Worm (Caenorhabditis elegans) whole organism, L1 larva: ENCODE results near the gene C18D11.7.

ENCODE experiments used
- C16A3.4 ChIP-seq: fragments of 150-350 bp; optimal IDR thresholded peaks from 2 replicates; lab custom pipeline; 2014; ENCODE audit warnings: missing biosample characterization, missing genetic modification characterization
- F16B12.6 ChIP-seq: fragments of 150-350 bp; optimal IDR thresholded peaks from 2 replicates; lab custom pipeline; 2014; ENCODE audit warnings: missing biosample characterization, missing genetic modification characterization
- aly-2 ChIP-seq: fragments of 150-350 bp; optimal IDR thresholded peaks from 2 replicates; lab custom pipeline; 2014; ENCODE audit warnings: missing biosample characterization, missing genetic modification characterization
- ceh-8 ChIP-seq: fragments of 200-800 bp; sonication (Bioruptor generic); optimal IDR thresholded peaks from 2 replicates; lab custom pipeline; 2018; ENCODE audit warnings: mild to moderate bottlenecking, missing genetic modification characterization, moderate library complexity, missing compliant biosample characterization
- ceh-82 ChIP-seq, 3 experiments: fragments of 150-350 bp in 1 of 3; sonication (generic microtip) in 2 of 3; optimal IDR thresholded peaks; 2 replicates each; lab custom pipeline; 2014 to 2017; ENCODE audit warnings: missing biosample characterization in 3 of 3, missing genetic modification characterization in 3 of 3
- ceh-88 ChIP-seq: fragments of 200-800 bp; sonication (Bioruptor generic); IDR thresholded peaks from 2 replicates; pipeline ENCODE4 v1.3.6; 2022; ENCODE audit warnings: missing genetic modification characterization, missing compliant biosample characterization
- dpl-1 ChIP-seq, 3 experiments: fragments of 150-350 bp in 2 of 3; sonication (generic microtip) in 1 of 3; optimal IDR thresholded peaks; 2 replicates each; lab custom pipeline; 2014 to 2017; ENCODE audit warnings: missing biosample characterization in 3 of 3, missing genetic modification characterization in 3 of 3, missing genetic modification reagents in 3 of 3
- dsc-1 ChIP-seq: sonication (generic microtip); optimal IDR thresholded peaks from 2 replicates; lab custom pipeline; 2016; ENCODE audit warnings: mild to moderate bottlenecking, missing genetic modification characterization, missing compliant biosample characterization
- efl-1 ChIP-seq, 4 experiments: fragments of 150-350 bp; optimal IDR thresholded peaks in 3 of 4; peaks in 1 of 4; 1 replicate in 1 of 4; 2 replicates in 3 of 4; lab custom pipeline; 2014; ENCODE audit warnings: missing biosample characterization in 2 of 4, missing genetic modification characterization in 2 of 4, missing genetic modification reagents in 2 of 4
- elt-3 ChIP-seq, 6 experiments: fragments of 150-350 bp in 1 of 6; sonication (generic microtip); optimal IDR thresholded peaks; 2 replicates each; lab custom pipeline; 2017 to 2018; ENCODE audit warnings: missing biosample characterization in 6 of 6, missing genetic modification characterization in 6 of 6, inconsistent platforms in 1 of 6
- fkh-10 ChIP-seq: sonication (generic microtip); optimal IDR thresholded peaks from 2 replicates; lab custom pipeline; 2017; ENCODE audit warnings: missing biosample characterization, missing genetic modification reagents, missing genetic modification characterization
- fkh-8 ChIP-seq: sonication (generic microtip); optimal IDR thresholded peaks from 2 replicates; lab custom pipeline; 2016; ENCODE audit warnings: mild to moderate bottlenecking, missing genetic modification characterization, missing compliant biosample characterization
- fos-1 ChIP-seq: fragments of 150-350 bp; optimal IDR thresholded peaks from 2 replicates; lab custom pipeline; 2014; ENCODE audit warnings: missing biosample characterization, missing genetic modification characterization
- irx-1 ChIP-seq: sonication (generic microtip); optimal IDR thresholded peaks from 2 replicates; lab custom pipeline; 2016; ENCODE audit warnings: missing genetic modification characterization, missing compliant biosample characterization
- isw-1 ChIP-seq: fragments of 200-800 bp; sonication (Bioruptor generic); IDR thresholded peaks from 2 replicates; pipeline ENCODE4 v1.3.6; 2022; ENCODE audit warnings: missing genetic modification characterization, missing compliant biosample characterization
- jun-1 ChIP-seq: fragments of 150-350 bp; optimal IDR thresholded peaks from 2 replicates; lab custom pipeline; 2014; ENCODE audit warnings: missing biosample characterization, missing genetic modification reagents, missing genetic modification characterization
- lin-14 ChIP-seq: fragments of 200-800 bp; sonication (Bioruptor generic); optimal IDR thresholded peaks from 2 replicates; lab custom pipeline; 2018; ENCODE audit warnings: mild to moderate bottlenecking, missing genetic modification characterization, moderate library complexity, missing compliant biosample characterization
- lin-35 ChIP-seq, 2 experiments: fragments of 150-350 bp; optimal IDR thresholded peaks; 2 replicates each; lab custom pipeline; 2014; ENCODE audit warnings: missing biosample characterization in 2 of 2, missing genetic modification characterization in 2 of 2, missing genetic modification reagents in 2 of 2
- lin-39 ChIP-seq: fragments of 150-350 bp; optimal IDR thresholded peaks from 2 replicates; lab custom pipeline; 2014; ENCODE audit warnings: missing biosample characterization, missing genetic modification reagents, missing genetic modification characterization
- lir-3 ChIP-seq: sonication (generic microtip); optimal IDR thresholded peaks from 2 replicates; lab custom pipeline; 2016; ENCODE audit warnings: mild to moderate bottlenecking, missing genetic modification characterization, moderate library complexity, missing compliant biosample characterization; ENCODE audit not compliant: poor library complexity
- lsy-2 ChIP-seq, 2 experiments: fragments of 150-350 bp; optimal IDR thresholded peaks; 2 replicates each; lab custom pipeline; 2014; ENCODE audit warnings: missing biosample characterization in 2 of 2, missing genetic modification characterization in 2 of 2
- mdl-1 ChIP-seq, 2 experiments: fragments of 150-350 bp; optimal IDR thresholded peaks; 2 replicates each; lab custom pipeline; 2014 to 2017; ENCODE audit warnings: missing biosample characterization in 2 of 2, missing genetic modification characterization in 2 of 2, inconsistent platforms in 1 of 2
- mep-1 ChIP-seq: fragments of 150-350 bp; optimal IDR thresholded peaks from 2 replicates; lab custom pipeline; 2014; ENCODE audit warnings: missing biosample characterization, missing genetic modification characterization
- nhr-19 ChIP-seq: fragments of 200-800 bp; sonication (Bioruptor generic); conservative IDR thresholded peaks from 2 replicates; pipeline ENCODE4 v1.3.6; 2022; ENCODE audit warnings: missing genetic modification characterization, missing compliant biosample characterization
- nhr-20 ChIP-seq: sonication (generic microtip); optimal IDR thresholded peaks from 2 replicates; lab custom pipeline; 2016; ENCODE audit warnings: mild to moderate bottlenecking, missing genetic modification characterization, missing compliant biosample characterization
- nhr-47 ChIP-seq: sonication (generic microtip); optimal IDR thresholded peaks from 2 replicates; lab custom pipeline; 2016; ENCODE audit warnings: mild to moderate bottlenecking, missing genetic modification characterization, moderate library complexity, missing compliant biosample characterization
- nhr-71 ChIP-seq: sonication (generic microtip); optimal IDR thresholded peaks from 2 replicates; lab custom pipeline; 2016; ENCODE audit warnings: mild to moderate bottlenecking, missing genetic modification characterization, moderate library complexity, missing compliant biosample characterization
- nhr-76 ChIP-seq: sonication (generic microtip); optimal IDR thresholded peaks from 2 replicates; lab custom pipeline; 2017; ENCODE audit warnings: missing biosample characterization, missing genetic modification characterization
- nhr-85 ChIP-seq: sonication (generic microtip); peaks from one replicate; lab custom pipeline; 2016; ENCODE audit warnings: missing genetic modification characterization, inconsistent platforms, missing compliant biosample characterization
- nhr-90 ChIP-seq: sonication (generic microtip); optimal IDR thresholded peaks from 2 replicates; lab custom pipeline; 2016; ENCODE audit warnings: mild to moderate bottlenecking, missing genetic modification characterization, missing compliant biosample characterization; ENCODE audit not compliant: poor library complexity
- rnt-1 ChIP-seq: sonication (generic microtip); optimal IDR thresholded peaks from 2 replicates; lab custom pipeline; 2016; ENCODE audit warnings: mild to moderate bottlenecking, missing genetic modification characterization, moderate library complexity, missing compliant biosample characterization
- skn-1 ChIP-seq: fragments of 150-350 bp; optimal IDR thresholded peaks from 2 replicates; lab custom pipeline; 2014; ENCODE audit warnings: missing biosample characterization, missing genetic modification characterization
- snpc-4 ChIP-seq: fragments of 150-350 bp; optimal IDR thresholded peaks from 2 replicates; lab custom pipeline; 2014; ENCODE audit warnings: missing biosample characterization, missing genetic modification characterization
- snu-23 ChIP-seq: sonication (generic microtip); optimal IDR thresholded peaks from 2 replicates; lab custom pipeline; 2016; ENCODE audit warnings: missing genetic modification characterization, missing compliant biosample characterization
- swsn-7 ChIP-seq: sonication (generic microtip); optimal IDR thresholded peaks from 2 replicates; lab custom pipeline; 2016; ENCODE audit warnings: missing genetic modification characterization, missing compliant biosample characterization
- tbx-2 ChIP-seq: sonication (generic microtip); optimal IDR thresholded peaks from 2 replicates; lab custom pipeline; 2016; ENCODE audit warnings: missing genetic modification characterization, missing compliant biosample characterization
- unc-98 ChIP-seq: fragments of 200-800 bp; sonication (Bioruptor generic); IDR thresholded peaks from 2 replicates; pipeline ENCODE4 v1.3.6; 2022; ENCODE audit warnings: missing genetic modification characterization, missing compliant biosample characterization
- xbp-1 ChIP-seq: sonication (generic microtip); optimal IDR thresholded peaks from 2 replicates; lab custom pipeline; 2016; ENCODE audit warnings: missing genetic modification characterization, missing compliant biosample characterization

Gene C18D11.7

DNA sequence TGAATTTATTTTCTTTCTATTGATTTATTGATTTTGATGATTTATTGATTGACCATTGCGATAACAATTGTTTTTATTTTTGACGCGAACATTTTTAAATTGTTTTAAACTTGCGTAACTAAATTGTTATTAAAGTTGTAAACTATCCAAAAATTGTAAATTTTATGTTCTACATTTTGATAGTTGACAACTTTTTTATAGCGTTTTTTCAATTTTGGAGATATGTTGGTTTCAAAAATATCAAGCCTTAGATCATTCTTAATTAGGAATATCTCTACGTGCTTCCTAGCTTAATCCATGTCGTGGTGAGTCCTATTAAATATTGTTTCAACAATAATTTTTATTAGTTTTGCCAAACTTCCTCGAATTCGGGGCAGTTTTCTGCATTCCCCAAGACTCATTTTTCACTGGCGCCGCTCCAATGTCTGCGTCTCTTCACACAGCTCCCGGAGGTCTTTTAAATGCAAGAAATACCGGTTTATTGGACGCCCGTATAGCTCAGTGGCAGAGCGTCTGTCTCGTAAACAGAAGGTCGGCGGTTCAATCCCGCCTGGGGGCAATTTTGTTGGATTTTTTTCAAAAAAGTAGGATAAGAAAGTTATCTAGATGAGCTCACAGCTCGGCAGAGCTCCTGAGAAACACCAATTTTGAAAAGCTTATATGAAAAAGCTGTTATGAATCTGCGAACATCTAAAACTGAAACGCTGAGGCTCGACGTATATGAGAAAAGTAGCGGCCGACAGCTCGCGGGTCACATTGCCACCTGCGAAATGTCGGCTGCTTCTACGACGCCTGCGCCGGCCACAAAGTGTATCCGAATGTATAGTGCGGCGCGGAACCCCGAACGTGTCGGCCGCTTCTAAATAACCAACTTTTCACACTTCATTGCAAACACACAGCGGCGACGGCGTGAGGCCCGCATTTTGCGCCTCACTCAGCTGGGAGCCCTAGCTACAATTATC lies 14.0 kb downstream of the C18D11.7 start, which contains the start of gene C24H11.2:
TSS of gene C24H11.2 (minus strand) at position 51 of the 962 bp plus-strand sequence.
- TF ChIP-seq dpl-1 (GFP tag; optimal IDR thresholded peaks at IDR 0.05; lab: Kevin White, UChicago) (peak; percentile 50 to 56 (median 55)), fos-1 (tag; lab: Kevin White, UChicago) (peak; percentile 62), fkh-10 (GFP tag; lab: Kevin White, UChicago) (peak; percentile 0), snu-23 (GFP tag; lab: Kevin White, UChicago) (peak; percentile 73), lin-35 (GFP tag; optimal IDR thresholded peaks at IDR 0.05; lab: Kevin White, UChicago) (peak; percentile 46 to 72), lin-14 (GFP tag; lab: Kevin White, UChicago) (peak; percentile 56), nhr-76 (tag; lab: Kevin White, UChicago) (peak; percentile 11), snpc-4 (tag; lab: Kevin White, UChicago) (peak; percentile 94), lin-39 (tag; lab: Kevin White, UChicago) (peak; percentile 17), ceh-8 (GFP tag; lab: Kevin White, UChicago) (peak; percentile 14), nhr-90 (tag; lab: Kevin White, UChicago) (peak; percentile 57), nhr-71 (tag; lab: Kevin White, UChicago) (peak; percentile 72), swsn-7 (tag; lab: Kevin White, UChicago) (peak; percentile 60), xbp-1 (peak; percentile 62), F16B12.6 (tag; lab: Kevin White, UChicago) (peak; percentile 53), skn-1 (peak; percentile 40), nhr-20 (tag; lab: Kevin White, UChicago) (peak; percentile 53), nhr-85 (peak; percentile 74), mdl-1 (tag; optimal IDR thresholded peaks at IDR 0.05; lab: Kevin White, UChicago) (peak in 1 of 2 experiments; percentile 48), unc-98 (peak; percentile 57; the same call in 1 of the 2 replicates), irx-1 (tag; lab: Kevin White, UChicago) (peak; percentile 62), tbx-2 (peak; percentile 58), efl-1 (optimal IDR thresholded peaks at IDR 0.05; lab: Kevin White, UChicago) (peak; percentile 46 to 64), efl-1 (GFP tag; optimal IDR thresholded peaks at IDR 0.05 in 1 of 2; lab: Kevin White, UChicago) (peak; percentile 55 to 96), nhr-19 (GFP tag; lab: Robert Waterston, UW) (peak; percentile 63), dsc-1 (tag; lab: Kevin White, UChicago) (peak; percentile 63), elt-3 (tag; optimal IDR thresholded peaks at IDR 0.05; lab: Kevin White, UChicago) (peak in 1 of 6 experiments; percentile 29), ceh-82 (tag; optimal IDR thresholded peaks at IDR 0.05; lab: Kevin White, UChicago) (peak; percentile 41 to 47 (median 47)), aly-2 (tag; lab: Kevin White, UChicago) (peak; percentile 17), lsy-2 (tag; optimal IDR thresholded peaks at IDR 0.05; lab: Kevin White, UChicago) (peak; percentile 52 to 76), jun-1 (tag; lab: Kevin White, UChicago) (peak; percentile 39), mep-1 (tag; lab: Kevin White, UChicago) (peak; percentile 74), rnt-1 (peak; percentile 82), nhr-47 (tag; lab: Kevin White, UChicago) (peak; percentile 70), isw-1 (GFP tag; lab: Robert Waterston, UW) (0 out of 2 replicates have a peak, but pooled peaks have one; percentile 4), lir-3 (tag; lab: Kevin White, UChicago) (peak; percentile 39), fkh-8 (tag; lab: Kevin White, UChicago) (peak; percentile 54), C16A3.4 (tag; lab: Kevin White, UChicago) (peak; percentile 56), ceh-88 (0 out of 2 replicates have a peak, but pooled peaks have one; percentile 11)
- TF ChIP-seq, all 84 proteins: peak for 38; not testable (repeated sequence) for 46
